Worm (Caenorhabditis elegans): ENCODE measurements around the gene agt-2.
A peak's percentile ranks its signal among the peaks of the same experiment; 100 is the strongest.

The agt-2 gene

DNA sequence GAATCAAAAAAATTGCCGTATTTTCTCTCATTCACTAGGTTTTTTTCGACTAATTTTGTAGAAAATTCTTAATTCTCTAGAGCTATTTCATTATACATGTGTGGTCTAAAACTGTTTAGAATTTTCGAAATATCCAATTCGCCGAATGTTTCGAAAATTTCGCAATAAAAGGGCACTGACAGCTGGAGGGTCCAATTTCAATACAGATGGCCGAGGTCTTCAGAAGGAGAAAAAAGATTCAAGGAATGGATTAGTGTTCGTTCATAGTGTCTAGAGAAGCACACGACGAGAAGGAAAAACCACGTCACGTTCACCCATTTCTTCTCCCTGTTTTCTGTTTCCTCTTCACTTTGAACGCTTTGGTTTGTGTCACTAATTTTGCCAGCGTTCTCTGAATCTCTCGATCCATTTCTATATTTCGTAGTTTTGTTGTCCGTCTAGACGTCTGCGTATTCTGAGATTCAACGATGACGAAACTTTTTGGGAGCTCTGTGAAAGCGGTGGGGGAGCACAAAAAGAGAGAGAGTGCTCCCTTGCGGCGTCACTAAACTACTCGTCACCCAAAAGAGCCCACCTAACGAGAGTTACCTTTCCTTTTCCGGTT, 47.5 kb downstream of the agt-2 start (continued):
- TF ChIP-seq nfya-1 (tag; optimal IDR thresholded peaks at IDR 0.05; ENCODE audit: insufficient read depth) (peak; percentile 83), ztf-11 (tag; optimal IDR thresholded peaks at IDR 0.05) (no peak), unc-39 (tag; optimal IDR thresholded peaks at IDR 0.05) (no peak)

- TF ChIP-seq nhr-237 (tag; optimal IDR thresholded peaks at IDR 0.05) (no peak), elt-1 (tag; optimal IDR thresholded peaks at IDR 0.05) (peak; percentile 15), pha-4 (tag; optimal IDR thresholded peaks at IDR 0.05) (peak; percentile 5)
Observed at ce11 chrII:5324653-5325052, 49.0 kb downstream of the agt-2 start.

DNA sequence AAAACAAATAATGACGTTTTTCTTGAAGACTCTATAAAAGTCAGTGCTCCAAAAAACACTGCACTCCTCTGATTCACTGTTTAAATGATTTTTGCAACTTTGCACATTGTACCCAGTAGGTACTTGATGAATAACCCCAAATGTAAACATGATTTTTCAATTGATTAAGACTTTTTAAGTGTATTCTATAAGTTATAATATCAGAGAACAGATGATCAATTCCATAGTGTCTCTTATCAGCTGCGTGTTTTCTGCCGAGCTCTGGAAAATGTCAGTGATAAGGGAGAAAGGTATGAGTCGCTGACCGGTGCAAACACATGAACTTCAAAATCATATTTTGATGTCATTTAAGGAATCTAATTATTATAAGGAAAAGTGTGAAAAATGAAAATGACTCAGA, 49.9 kb downstream of the agt-2 start:
- peak; percentile 83 for TF ChIP-seq jun-1 (tag; optimal IDR thresholded peaks at IDR 0.05)
- peak; percentile 100 for TF ChIP-seq elt-2 (tag; optimal IDR thresholded peaks at IDR 0.05)
- TF ChIP-seq pha-4 (tag; optimal IDR thresholded peaks at IDR 0.05) = peak; percentile 88
- TF ChIP-seq pqm-1 (tag; optimal IDR thresholded peaks at IDR 0.05) = peak; percentile 99
- TF ChIP-seq mml-1 (tag; optimal IDR thresholded peaks at IDR 0.05) = no peak
- no peak for TF ChIP-seq R02D3.7 (tag; optimal IDR thresholded peaks at IDR 0.05)
- TF ChIP-seq elt-1 (tag; optimal IDR thresholded peaks at IDR 0.05) = no peak

DNA sequence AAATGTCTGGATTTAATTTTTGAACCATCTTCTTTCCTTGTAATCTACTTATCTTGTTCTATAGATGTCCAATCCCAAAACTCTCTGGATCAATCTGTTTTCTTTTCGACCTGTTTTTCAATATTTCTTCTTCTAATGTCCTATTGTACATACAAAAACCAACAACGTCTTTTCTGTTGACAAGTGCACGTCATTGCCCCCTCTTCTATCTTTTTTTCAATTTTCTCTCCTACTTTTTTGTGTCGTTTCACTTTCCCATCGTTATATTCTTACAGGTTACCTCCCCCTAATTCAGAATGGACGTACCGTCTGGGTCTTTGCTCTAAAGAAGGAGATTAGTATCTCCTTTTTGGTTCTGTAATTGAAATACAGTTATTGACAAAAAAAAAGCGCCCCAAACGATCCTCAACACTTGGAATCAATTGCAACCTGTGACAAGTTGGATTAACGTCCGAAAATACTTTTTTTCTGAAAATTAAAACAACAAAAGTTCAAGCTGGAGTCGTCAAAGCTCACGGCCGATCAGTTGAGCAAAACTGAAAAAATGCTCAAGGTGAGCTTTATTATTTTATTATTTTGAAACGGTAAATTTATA, 50.8 kb downstream of the agt-2 start, which contains the start of gene vhp-1:
Gene vhp-1, plus strand, starts transcription at position 545 of the 595 bp plus-strand sequence.
- peak; percentile 16 for TF ChIP-seq nhr-23 (tag; optimal IDR thresholded peaks at IDR 0.05)
- no peak for TF ChIP-seq mml-1 (tag; optimal IDR thresholded peaks at IDR 0.05)
- no peak for TF ChIP-seq snpc-4 (tag; optimal IDR thresholded peaks at IDR 0.05)
- no peak for TF ChIP-seq unc-39 (tag; optimal IDR thresholded peaks at IDR 0.05)
- TF ChIP-seq jun-1 (tag; optimal IDR thresholded peaks at IDR 0.05) = no peak
- TF ChIP-seq pha-4 (tag; optimal IDR thresholded peaks at IDR 0.05) = peak; percentile 61
- TF ChIP-seq nhr-28 (tag; optimal IDR thresholded peaks at IDR 0.05) = no peak
- TF ChIP-seq fkh-2 (tag; optimal IDR thresholded peaks at IDR 0.05) = no peak

Data from whole organism, L3 larva.